Fruit fly (Drosophila melanogaster): Measurements from ENCODE around the gene TotB.

dm6 chr3R:20905418-20905817 is 31.7 kb downstream of the TotB start, which contains the start of gene TotX:
- TF ChIP-seq CG32264 (GFP tag; optimal IDR thresholded peaks at IDR 0.05) (no peak), dmrt93B (GFP tag; optimal IDR thresholded peaks at IDR 0.05) (no peak), lola (GFP tag; optimal IDR thresholded peaks at IDR 0.05) (no peak), sv (GFP tag; optimal IDR thresholded peaks at IDR 0.05) (no peak), fru (GFP tag; optimal IDR thresholded peaks at IDR 0.05) (no peak), usp (GFP tag; optimal IDR thresholded peaks at IDR 0.05) (no peak), h (GFP tag; optimal IDR thresholded peaks at IDR 0.05) (no peak), woc (GFP tag; optimal IDR thresholded peaks at IDR 0.05) (no peak), sage (GFP tag; optimal IDR thresholded peaks at IDR 0.05) (no peak), Mio (GFP tag; optimal IDR thresholded peaks at IDR 0.05) (no peak), psq (GFP tag; optimal IDR thresholded peaks at IDR 0.05) (no peak)
